Fruit fly (Drosophila melanogaster) whole organism, pupa: Measurements from ENCODE around the gene Amnionless.

Source experiments
- CG13204 ChIP-seq: fragments of 200-800 bp; sonication (Bioruptor generic); optimal IDR thresholded peaks from 2 replicates; lab custom pipeline; 2018; ENCODE audit warnings: missing biosample characterization, mild to moderate bottlenecking, missing genetic modification characterization, moderate library complexity
- fd96Ca ChIP-seq: fragments of 200-800 bp; sonication (Bioruptor generic); IDR thresholded peaks from 3 replicates; pipeline ENCODE4 v1.3.6; 2022; ENCODE audit warnings: missing biosample characterization, missing genetic modification characterization
- gl ChIP-seq: fragments of 200-800 bp; sonication (Bioruptor generic); optimal IDR thresholded peaks from 2 replicates; lab custom pipeline; 2018; ENCODE audit warnings: missing biosample characterization, mild to moderate bottlenecking, missing genetic modification characterization

- TF ChIP-seq CG13204 (GFP tag; lab: Kevin White, UChicago) (no peak), fd96Ca (GFP tag; lab: Robert Waterston, UW) (no peak), gl (tag; lab: Kevin White, UChicago) (no peak)
Observed at dm6 chr2L:240176-240769, 48.7 kb downstream of the Amnionless start.
